Fruit fly (Drosophila melanogaster): ENCODE results near the gene ND-15.

ND-15 gene

DNA sequence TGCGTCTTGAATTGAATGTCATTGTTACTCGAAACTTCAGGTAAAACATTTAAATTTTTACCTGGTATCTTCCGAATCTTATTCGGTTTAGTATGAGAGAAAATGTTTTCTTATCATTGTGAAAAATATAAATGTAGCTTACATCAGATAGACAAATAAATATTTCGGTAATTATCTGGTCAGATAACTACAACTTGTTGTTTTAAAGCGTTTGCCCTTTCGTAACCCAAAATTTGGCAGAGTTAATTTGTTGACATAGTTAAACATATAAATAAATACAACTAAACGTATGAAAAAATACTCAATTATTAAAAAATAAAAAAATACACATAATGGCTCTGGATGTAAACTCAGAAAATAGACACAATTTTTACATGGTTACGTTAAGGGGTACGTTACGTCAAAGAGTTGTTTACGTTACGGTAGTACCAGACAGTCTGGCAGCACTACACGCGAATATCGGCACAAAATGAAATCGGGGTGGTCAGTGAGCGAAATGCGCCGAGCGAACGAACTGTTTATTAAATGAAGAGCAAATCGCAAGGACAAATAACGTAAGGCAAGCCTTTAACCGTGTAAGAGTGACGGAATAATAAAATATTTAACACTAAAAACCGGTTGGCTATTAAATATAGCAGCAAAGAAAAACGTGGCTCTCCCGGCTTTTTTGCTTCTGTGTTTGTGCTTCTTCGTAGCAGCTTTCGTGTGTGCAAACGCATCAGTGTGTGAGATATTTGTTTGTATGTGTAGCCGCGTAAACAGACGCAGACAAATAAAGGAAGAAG, 68.0 kb downstream of the ND-15 start (continued):
- TF ChIP-seq pita (GFP tag; optimal IDR thresholded peaks at IDR 0.05) (no peak), chif (GFP tag; optimal IDR thresholded peaks at IDR 0.05) (no peak), CG32772 (GFP tag; IDR thresholded peaks at IDR 0.05) (no peak), mirr (GFP tag; optimal IDR thresholded peaks at IDR 0.05) (no peak), Dip3 (GFP tag; optimal IDR thresholded peaks at IDR 0.05) (no peak), dimm (GFP tag; IDR thresholded peaks at IDR 0.05) (no peak), CG12659 (GFP tag; optimal IDR thresholded peaks at IDR 0.05) (peak; percentile 35), crol (GFP tag; IDR thresholded peaks at IDR 0.05) (no peak), lbe (GFP tag; optimal IDR thresholded peaks at IDR 0.05) (peak; percentile 33), Deaf1 (tag; optimal IDR thresholded peaks at IDR 0.05) (no peak), Sox102F (GFP tag; optimal IDR thresholded peaks at IDR 0.05) (no peak), CG6654 (GFP tag; optimal IDR thresholded peaks at IDR 0.05) (no peak), CG1832 (GFP tag; optimal IDR thresholded peaks at IDR 0.05) (no peak), Side (GFP tag; optimal IDR thresholded peaks at IDR 0.05) (no peak), CG4707 (GFP tag; optimal IDR thresholded peaks at IDR 0.05) (no peak), Lpt (GFP tag; optimal IDR thresholded peaks at IDR 0.05) (no peak), wor (GFP tag; IDR thresholded peaks at IDR 0.05) (no peak), org-1 (GFP tag; optimal IDR thresholded peaks at IDR 0.05) (no peak), CG2120 (GFP tag; optimal IDR thresholded peaks at IDR 0.05) (no peak), CHES-1-like (GFP tag; optimal IDR thresholded peaks at IDR 0.05) (peak; percentile 40), CG11695 (GFP tag; IDR thresholded peaks at IDR 0.05) (no peak), CG4854 (GFP tag; optimal IDR thresholded peaks at IDR 0.05) (no peak), Hsf (GFP tag; optimal IDR thresholded peaks at IDR 0.05) (no peak), Scr (GFP tag; IDR thresholded peaks at IDR 0.05; ENCODE audit: partially characterized antibody) (peak; percentile 57), ab (GFP tag; optimal IDR thresholded peaks at IDR 0.05) (no peak), wek (GFP tag; optimal IDR thresholded peaks at IDR 0.05) (no peak), CTCF (GFP tag; optimal IDR thresholded peaks at IDR 0.05) (peak; percentile 43), Eip74EF (GFP tag; optimal IDR thresholded peaks at IDR 0.05) (no peak), tap (tag; optimal IDR thresholded peaks at IDR 0.05) (no peak), Med (GFP tag) (peak; percentile 77), Vsx1 (GFP tag; optimal IDR thresholded peaks at IDR 0.05) (no peak), chinmo (GFP tag; IDR thresholded peaks at IDR 0.05; ENCODE audit: partially characterized antibody) (0 out of 4 replicates have a peak, but pooled peaks have one; percentile 75), kah (GFP tag; optimal IDR thresholded peaks at IDR 0.05) (no peak), CG14441 (GFP tag; IDR thresholded peaks at IDR 0.05) (no peak), stwl (tag; optimal IDR thresholded peaks at IDR 0.05) (peak; percentile 51), Blimp-1 (GFP tag; optimal IDR thresholded peaks at IDR 0.05) (no peak), CG7928 (GFP tag; optimal IDR thresholded peaks at IDR 0.05) (no peak), CG15601 (tag; optimal IDR thresholded peaks at IDR 0.05) (no peak), mam (GFP tag; optimal IDR thresholded peaks at IDR 0.05) (no peak), Rx (GFP tag; IDR thresholded peaks at IDR 0.05) (no peak), CG8089 (GFP tag; optimal IDR thresholded peaks at IDR 0.05) (no peak), CG34422 (GFP tag; IDR thresholded peaks at IDR 0.05) (no peak), CG5180 (GFP tag; optimal IDR thresholded peaks at IDR 0.05) (no peak), Lhr (GFP tag; optimal IDR thresholded peaks at IDR 0.05) (no peak), CG16815 (GFP tag; optimal IDR thresholded peaks at IDR 0.05) (no peak), CG17359 (tag; optimal IDR thresholded peaks at IDR 0.05) (no peak), Pdp1 (GFP tag; optimal IDR thresholded peaks at IDR 0.05) (no peak), Dad (GFP tag; optimal IDR thresholded peaks at IDR 0.05) (no peak), Fer2 (tag; optimal IDR thresholded peaks at IDR 0.05) (no peak), CG2202 (tag; optimal IDR thresholded peaks at IDR 0.05) (no peak)
